Fruit fly (Drosophila melanogaster) whole organism, embryonic: ENCODE measurements around the gene CG15449.
A peak's percentile ranks its signal among the peaks of the same experiment; 100 is the strongest.

Experiments used
- Adf1 ChIP-seq: fragments of 200-800 bp; sonication (Bioruptor generic); IDR thresholded peaks from 2 replicates; pipeline ENCODE4 v1.3.6; 2022; ENCODE audit warnings: missing biosample characterization, missing genetic modification characterization
- Bgb ChIP-seq: fragments of 200-800 bp; sonication (Bioruptor generic); IDR thresholded peaks from 2 replicates; pipeline ENCODE4 v1.3.6; 2022; ENCODE audit warnings: missing biosample characterization, missing genetic modification characterization; ENCODE audit not compliant: partially characterized antibody
- CG10209 ChIP-seq: fragments of 200-800 bp; sonication (Bioruptor generic); optimal IDR thresholded peaks from 3 replicates; lab custom pipeline; 2017; ENCODE audit warnings: missing biosample characterization, mild to moderate bottlenecking, missing genetic modification characterization, missing genetic modification reagents
- CG1024 ChIP-seq: fragments of 200-800 bp; sonication (Bioruptor generic); IDR thresholded peaks from 2 replicates; pipeline ENCODE4 v1.3.6; 2022; ENCODE audit warnings: missing biosample characterization, missing genetic modification characterization
- CG11695 ChIP-seq: fragments of 200-800 bp; sonication (Bioruptor generic); IDR thresholded peaks from 3 replicates; pipeline ENCODE4 v1.3.6; 2022; ENCODE audit warnings: missing biosample characterization, missing genetic modification characterization
- CG12219 ChIP-seq: fragments of 200-800 bp; sonication (Bioruptor generic); optimal IDR thresholded peaks from 3 replicates; lab custom pipeline; 2018; ENCODE audit warnings: missing biosample characterization, mild to moderate bottlenecking, missing genetic modification characterization
- CG14014 ChIP-seq: fragments of 200-800 bp; sonication (Bioruptor generic); IDR thresholded peaks from 2 replicates; pipeline ENCODE4 v1.3.6; 2022; ENCODE audit warnings: missing biosample characterization, missing genetic modification characterization
- CG14860 ChIP-seq: fragments of 200-800 bp; sonication (Bioruptor generic); IDR thresholded peaks from 3 replicates; pipeline ENCODE4 v1.3.6; 2022; ENCODE audit warnings: missing biosample characterization, missing genetic modification characterization; ENCODE audit not compliant: partially characterized antibody
- CG1647 ChIP-seq: fragments of 200-800 bp; sonication (Bioruptor generic); optimal IDR thresholded peaks from 3 replicates; lab custom pipeline; 2016; ENCODE audit warnings: missing biosample characterization, missing genetic modification characterization
- CG17328 ChIP-seq: fragments of 200-800 bp; sonication (Bioruptor generic); IDR thresholded peaks from 2 replicates; pipeline ENCODE4 v1.3.6; 2022; ENCODE audit warnings: missing biosample characterization, missing genetic modification characterization
- CG17385 ChIP-seq: fragments of 200-800 bp; sonication (Bioruptor generic); optimal IDR thresholded peaks from 3 replicates; lab custom pipeline; 2018; ENCODE audit warnings: missing biosample characterization, mild to moderate bottlenecking, missing genetic modification characterization
- CG17829 ChIP-seq: fragments of 200-800 bp; optimal IDR thresholded peaks from 2 replicates; lab custom pipeline; 2019; ENCODE audit warnings: missing biosample characterization, mild to moderate bottlenecking, missing genetic modification characterization, moderate library complexity
- CG30431 ChIP-seq: fragments of 200-800 bp; sonication (Bioruptor generic); optimal IDR thresholded peaks from 2 replicates; lab custom pipeline; 2017; ENCODE audit warnings: missing biosample characterization, missing genetic modification characterization
- CG33557 ChIP-seq: fragments of 200-800 bp; sonication (Bioruptor generic); optimal IDR thresholded peaks from 2 replicates; lab custom pipeline; 2019; ENCODE audit warnings: missing biosample characterization, mild to moderate bottlenecking, missing genetic modification characterization, moderate library complexity
- CG5953 ChIP-seq: fragments of 200-800 bp; sonication (Bioruptor generic); IDR thresholded peaks from 2 replicates; pipeline ENCODE4 v1.3.6; 2022; ENCODE audit warnings: missing biosample characterization, missing genetic modification characterization
- CG9215 ChIP-seq: fragments of 200-800 bp; sonication (Bioruptor generic); IDR thresholded peaks from 2 replicates; pipeline ENCODE4 v1.3.6; 2022; ENCODE audit warnings: missing biosample characterization, missing genetic modification characterization
- CTCF ChIP-seq: fragments of 200-800 bp; sonication (Bioruptor generic); optimal IDR thresholded peaks from 2 replicates; lab custom pipeline; 2017; ENCODE audit warnings: missing biosample characterization, mild to moderate bottlenecking, missing genetic modification characterization, moderate library complexity
- Chrac-16 ChIP-seq: fragments of 200-800 bp; sonication (Bioruptor generic); optimal IDR thresholded peaks from 3 replicates; lab custom pipeline; 2016; ENCODE audit warnings: missing biosample characterization, missing genetic modification characterization
- D19A ChIP-seq: fragments of 200-800 bp; optimal IDR thresholded peaks from 3 replicates; lab custom pipeline; 2019; ENCODE audit warnings: missing biosample characterization, mild to moderate bottlenecking, missing genetic modification characterization, moderate library complexity
- Dref ChIP-seq: fragments of 200-800 bp; sonication (Bioruptor generic); IDR thresholded peaks from 2 replicates; pipeline ENCODE4 v1.3.6; 2022; ENCODE audit warnings: missing biosample characterization, missing genetic modification characterization
- HHEX ChIP-seq: fragments of 200-800 bp; sonication (Bioruptor generic); optimal IDR thresholded peaks from 3 replicates; lab custom pipeline; 2017; ENCODE audit warnings: missing biosample characterization, mild to moderate bottlenecking, missing genetic modification characterization, missing genetic modification reagents
- HLH3B ChIP-seq: fragments of 200-800 bp; sonication (Bioruptor generic); IDR thresholded peaks from 2 replicates; pipeline ENCODE4 v1.3.6; 2022; ENCODE audit warnings: missing biosample characterization, missing genetic modification characterization
- Hr51 ChIP-seq, 2 experiments: fragments of 200-800 bp; sonication (Bioruptor generic); optimal IDR thresholded peaks; 2 replicates in 1 of 2; 3 replicates in 1 of 2; lab custom pipeline; 2016 to 2018; ENCODE audit warnings: missing biosample characterization in 2 of 2, missing genetic modification characterization in 2 of 2, mild to moderate bottlenecking in 1 of 2, moderate library complexity in 1 of 2
- MBD-R2 ChIP-seq: fragments of 200-800 bp; sonication (Bioruptor generic); IDR thresholded peaks from 2 replicates; pipeline ENCODE4 v1.3.6; 2022; ENCODE audit warnings: missing biosample characterization, missing genetic modification characterization
- Meics ChIP-seq: fragments of 200-800 bp; sonication (Bioruptor generic); optimal IDR thresholded peaks from 2 replicates; lab custom pipeline; 2017; ENCODE audit warnings: missing biosample characterization, mild to moderate bottlenecking, missing genetic modification characterization
- PHDP ChIP-seq: fragments of 200-800 bp; sonication (Bioruptor generic); optimal IDR thresholded peaks from 3 replicates; lab custom pipeline; 2018; ENCODE audit warnings: missing biosample characterization, mild to moderate bottlenecking, missing genetic modification characterization, moderate library complexity
- Poxn ChIP-seq: fragments of 200-800 bp; sonication (Bioruptor generic); IDR thresholded peaks from 2 replicates; pipeline ENCODE4 v1.3.6; 2022; ENCODE audit warnings: missing biosample characterization, missing genetic modification characterization
- Rfx ChIP-seq: fragments of 200-800 bp; sonication (Bioruptor generic); IDR thresholded peaks from 2 replicates; pipeline ENCODE4 v1.3.6; 2022; ENCODE audit warnings: missing biosample characterization, missing genetic modification characterization
- Sry-δ ChIP-seq: fragments of 200-800 bp; sonication (Bioruptor generic); optimal IDR thresholded peaks from 2 replicates; lab custom pipeline; 2016; ENCODE audit warnings: missing biosample characterization, missing genetic modification characterization
- Xrp1 ChIP-seq: fragments of 200-800 bp; sonication (Bioruptor generic); IDR thresholded peaks from 2 replicates; pipeline ENCODE4 v1.3.6; 2022; ENCODE audit warnings: missing biosample characterization, missing genetic modification characterization
- YL-1 ChIP-seq: fragments of 200-800 bp; sonication (Bioruptor generic); optimal IDR thresholded peaks from 3 replicates; lab custom pipeline; 2017; ENCODE audit warnings: missing biosample characterization, mild to moderate bottlenecking, missing genetic modification characterization
- ara ChIP-seq: fragments of 200-800 bp; sonication (Bioruptor generic); IDR thresholded peaks from 2 replicates; pipeline ENCODE4 v1.3.6; 2022; ENCODE audit warnings: missing biosample characterization, missing genetic modification characterization
- bcd ChIP-seq: fragments of 200-800 bp; sonication (Bioruptor generic); optimal IDR thresholded peaks from 2 replicates; lab custom pipeline; 2017; ENCODE audit warnings: missing biosample characterization, mild to moderate bottlenecking, missing genetic modification characterization
- ci ChIP-seq: fragments of 200-800 bp; sonication (Bioruptor generic); IDR thresholded peaks from 3 replicates; pipeline ENCODE4 v1.3.6; 2022; ENCODE audit warnings: missing biosample characterization, missing genetic modification characterization
- danr ChIP-seq: fragments of 200-800 bp; sonication (Bioruptor generic); IDR thresholded peaks from 2 replicates; pipeline ENCODE4 v1.3.6; 2022; ENCODE audit warnings: missing biosample characterization, missing genetic modification characterization
- ems ChIP-seq: fragments of 200-800 bp; sonication (Bioruptor generic); optimal IDR thresholded peaks from 3 replicates; lab custom pipeline; 2016; ENCODE audit warnings: missing biosample characterization, missing genetic modification characterization
- fru ChIP-seq: fragments of >200 bp; optimal IDR thresholded peaks from 2 replicates; lab custom pipeline; 2017
- gce ChIP-seq: fragments of 200-800 bp; sonication (Bioruptor generic); IDR thresholded peaks from 3 replicates; pipeline ENCODE4 v1.3.6; 2022; ENCODE audit warnings: missing biosample characterization, missing genetic modification characterization
- insv ChIP-seq, 2 experiments: fragments of 200-800 bp; sonication (Bioruptor generic); optimal IDR thresholded peaks; 3 replicates each; lab custom pipeline; 2016 to 2018; ENCODE audit warnings: missing biosample characterization in 2 of 2, missing genetic modification characterization in 2 of 2
- kah ChIP-seq: fragments of 200-800 bp; sonication (Bioruptor generic); optimal IDR thresholded peaks from 2 replicates; lab custom pipeline; 2018; ENCODE audit warnings: missing biosample characterization, mild to moderate bottlenecking, missing genetic modification characterization
- lab ChIP-seq: fragments of 200-800 bp; sonication (Bioruptor generic); optimal IDR thresholded peaks from 3 replicates; lab custom pipeline; 2017; ENCODE audit warnings: missing biosample characterization, missing genetic modification characterization, mild to moderate bottlenecking, moderate library complexity, missing genetic modification reagents
- prd ChIP-seq, 3 experiments: fragments of >200 bp in 2 of 3; fragments of 200-800 bp in 1 of 3; sonication (Bioruptor generic) in 1 of 3; optimal IDR thresholded peaks in 2 of 3; IDR thresholded peaks in 1 of 3; 2 replicates in 2 of 3; 3 replicates in 1 of 3; pipeline versions ENCODE4 v1.3.6 to Lab custom; 2017 to 2022; ENCODE audit warnings: missing biosample characterization in 1 of 3, missing genetic modification characterization in 1 of 3
- ro ChIP-seq: fragments of 200-800 bp; sonication (Bioruptor generic); IDR thresholded peaks from 2 replicates; pipeline ENCODE4 v1.3.6; 2022; ENCODE audit warnings: missing biosample characterization, missing genetic modification characterization
- scrt ChIP-seq: fragments of 200-800 bp; sonication (Bioruptor generic); optimal IDR thresholded peaks from 2 replicates; lab custom pipeline; 2018; ENCODE audit warnings: missing biosample characterization, mild to moderate bottlenecking, missing genetic modification characterization, moderate library complexity
- sens ChIP-seq: fragments of 200-800 bp; sonication (Bioruptor generic); peaks from one replicate; lab custom pipeline; 2016; ENCODE audit warnings: missing biosample characterization, missing genetic modification characterization
- sr ChIP-seq: fragments of 200-800 bp; sonication (Bioruptor generic); IDR thresholded peaks from 3 replicates; pipeline ENCODE4 v1.3.6; 2022; ENCODE audit warnings: missing biosample characterization, missing genetic modification characterization
- tio ChIP-seq: fragments of 200-800 bp; sonication (Bioruptor generic); optimal IDR thresholded peaks from 2 replicates; lab custom pipeline; 2017; ENCODE audit warnings: missing biosample characterization, missing genetic modification characterization, inconsistent platforms
- ttk ChIP-seq: fragments of 200-800 bp; sonication (Bioruptor generic); IDR thresholded peaks from 2 replicates; pipeline ENCODE4 v2.1.2; 2022; ENCODE audit warnings: missing biosample characterization, missing genetic modification characterization
- tup ChIP-seq: fragments of 200-800 bp; sonication (Bioruptor generic); optimal IDR thresholded peaks from 2 replicates; lab custom pipeline; 2016; ENCODE audit warnings: missing biosample characterization, mild to moderate bottlenecking, missing genetic modification characterization, moderate library complexity
- vvl ChIP-seq: fragments of 200-800 bp; sonication (Bioruptor generic); IDR thresholded peaks from 2 replicates; pipeline ENCODE4 v1.3.6; 2022; ENCODE audit warnings: missing biosample characterization, missing genetic modification characterization

The CG15449 gene

dm6 chrX:21044831-21045447, 4.5 kb upstream of the CG15449 start, which contains the start of gene Cbs (continued):
- TF ChIP-seq Hr51 (GFP tag; optimal IDR thresholded peaks at IDR 0.05; lab: Kevin White, UChicago): peak; percentile 2 to 68
- TF ChIP-seq sr (GFP tag; lab: Robert Waterston, UW): peak; percentile 19; the same call in 1 of the 3 replicates
- no peak for TF ChIP-seq CG1647 (GFP tag; lab: Kevin White, UChicago)
- TF ChIP-seq CG5953: peak; percentile 48; the same call in 1 of the 2 replicates
- peak; percentile 25 for TF ChIP-seq CG33557 (GFP tag; lab: Kevin White, UChicago)
- peak; percentile 60 for TF ChIP-seq CG9215 (GFP tag; lab: Robert Waterston, UW)
- peak; percentile 75 for TF ChIP-seq sens
- peak; percentile 42 for TF ChIP-seq CG30431 (GFP tag; lab: Kevin White, UChicago)
- peak; percentile 43; the same call in 1 of the 2 replicates for TF ChIP-seq ttk (GFP tag; lab: Robert Waterston, UW)
- TF ChIP-seq Dref (GFP tag; lab: Robert Waterston, UW): no peak
- TF ChIP-seq YL-1 (GFP tag; lab: Kevin White, UChicago): no peak
- TF ChIP-seq ems (GFP tag; lab: Kevin White, UChicago): peak; percentile 27
- TF ChIP-seq PHDP (tag; lab: Kevin White, UChicago): peak; percentile 54
- TF ChIP-seq Poxn (GFP tag; lab: Robert Waterston, UW): peak; percentile 43; the same call in 1 of the 2 replicates
- TF ChIP-seq CTCF (GFP tag; lab: Kevin White, UChicago): no peak
- TF ChIP-seq scrt: peak; percentile 51
- 0 out of 2 replicates have a peak, but pooled peaks have one; percentile 32 for TF ChIP-seq CG1024 (GFP tag; lab: Robert Waterston, UW)
- TF ChIP-seq Rfx (GFP tag; lab: Robert Waterston, UW): peak; percentile 86
- no peak for TF ChIP-seq prd (optimal IDR thresholded peaks at IDR 0.05; lab: Kevin White, UChicago)
- TF ChIP-seq prd (GFP tag; IDR thresholded peaks at IDR 0.05; lab: Robert Waterston, UW): peak; percentile 78
- TF ChIP-seq Xrp1: peak; percentile 72; the same call in 1 of the 2 replicates
- TF ChIP-seq CG10209 (GFP tag; lab: Kevin White, UChicago): peak; percentile 66
- TF ChIP-seq CG14860 (GFP tag; lab: Robert Waterston, UW): peak; percentile 19; the same call in 1 of the 3 replicates
- TF ChIP-seq CG11695 (GFP tag; lab: Robert Waterston, UW): peak; percentile 70
- TF ChIP-seq ro: peak; percentile 21; the same call in 1 of the 2 replicates
- peak; percentile 46 for TF ChIP-seq CG17385 (GFP tag; lab: Kevin White, UChicago)
- TF ChIP-seq CG14014 (GFP tag; lab: Robert Waterston, UW): peak; percentile 57
- peak; percentile 45 for TF ChIP-seq ara (GFP tag; lab: Robert Waterston, UW)
- TF ChIP-seq CG12219 (GFP tag; lab: Kevin White, UChicago): peak; percentile 10
- TF ChIP-seq lab: peak; percentile 76
- TF ChIP-seq insv (GFP tag; optimal IDR thresholded peaks at IDR 0.05; lab: Kevin White, UChicago): no peak
- TF ChIP-seq gce (GFP tag; lab: Robert Waterston, UW): 0 out of 3 replicates have a peak, but pooled peaks have one; percentile 29
- no peak for TF ChIP-seq Sry-δ (GFP tag; lab: Kevin White, UChicago)
- TF ChIP-seq bcd (GFP tag; lab: Kevin White, UChicago): peak; percentile 66
- peak; percentile 56 for TF ChIP-seq CG17829 (tag; lab: Kevin White, UChicago)
- TF ChIP-seq CG17328 (GFP tag; lab: Robert Waterston, UW): peak; percentile 50; the same call in 1 of the 2 replicates
- TF ChIP-seq danr: peak; percentile 47; the same call in 1 of the 2 replicates
- TF ChIP-seq tio: peak; percentile 44
- TF ChIP-seq kah (GFP tag; lab: Kevin White, UChicago): no peak
- peak; percentile 79 for TF ChIP-seq vvl (GFP tag; lab: Robert Waterston, UW)
- peak; percentile 43; the same call in 1 of the 2 replicates for TF ChIP-seq Bgb (GFP tag; lab: Robert Waterston, UW)
- peak; percentile 54 for TF ChIP-seq HLH3B (GFP tag; lab: Robert Waterston, UW)
- peak; percentile 96 for TF ChIP-seq Adf1
- no peak for TF ChIP-seq fru
- peak; percentile 16 for TF ChIP-seq tup (GFP tag; lab: Kevin White, UChicago)
- peak; percentile 50 for TF ChIP-seq Chrac-16 (GFP tag; lab: Kevin White, UChicago)
- TF ChIP-seq ci (GFP tag; lab: Robert Waterston, UW): peak; percentile 83
- peak; percentile 14 for TF ChIP-seq HHEX (GFP tag; lab: Kevin White, UChicago)
- TF ChIP-seq Meics: peak; percentile 81
- TF ChIP-seq D19A (tag; lab: Kevin White, UChicago): peak; percentile 71
- peak; percentile 49 for TF ChIP-seq MBD-R2 (GFP tag; lab: Robert Waterston, UW)
